Worm (Caenorhabditis elegans): ENCODE data around the gene ppm-2.

ppm-2 gene

ce11 chrIII:4622375-4623130 lies 27.7 kb upstream of the ppm-2 start, which contains the start of gene lron-5:
Gene lron-5 (plus strand): TSS chrIII:4623029.
- TF ChIP-seq dpl-1 (GFP tag; optimal IDR thresholded peaks at IDR 0.05), result no peak
- no peak for TF ChIP-seq sea-2 (GFP tag; IDR thresholded peaks at IDR 0.05)
- no peak for TF ChIP-seq F22D6.2 (tag; optimal IDR thresholded peaks at IDR 0.05)
- no peak for TF ChIP-seq madf-6 (GFP tag; IDR thresholded peaks at IDR 0.05)
- no peak for TF ChIP-seq lin-40 (tag; optimal IDR thresholded peaks at IDR 0.05)
- TF ChIP-seq nhr-120 (GFP tag; IDR thresholded peaks at IDR 0.05), result no peak
- no peak for TF ChIP-seq ztf-18 (tag; optimal IDR thresholded peaks at IDR 0.05)
- TF ChIP-seq Y67H2A.10 (GFP tag; conservative IDR thresholded peaks at IDR 0.05), result no peak

ce11 chrIII:4626148-4626922 lies 24.0 kb upstream of the ppm-2 start:
- TF ChIP-seq tlf-1 (GFP tag; optimal IDR thresholded peaks at IDR 0.05) (no peak), dox-1 (GFP tag; IDR thresholded peaks at IDR 0.05) (peak; percentile 49; the same call in 1 of the 2 replicates), ceh-40 (GFP tag; IDR thresholded peaks at IDR 0.05) (no peak), ceh-58 (GFP tag; IDR thresholded peaks at IDR 0.05) (no peak), egrh-3 (GFP tag; IDR thresholded peaks at IDR 0.05) (peak; percentile 82), bed-1 (GFP tag; IDR thresholded peaks at IDR 0.05) (no peak), unc-62 (GFP tag; optimal IDR thresholded peaks at IDR 0.05) (no peak), attf-5 (GFP tag; optimal IDR thresholded peaks at IDR 0.05) (no peak), let-526 (GFP tag; IDR thresholded peaks at IDR 0.05) (no peak), snpc-1.1 (tag; optimal IDR thresholded peaks at IDR 0.05; ENCODE audit: insufficient read depth) (no peak), athp-1 (tag; optimal IDR thresholded peaks at IDR 0.05) (no peak), lir-1 (GFP tag; conservative IDR thresholded peaks at IDR 0.05) (peak; percentile 76), rec-8 (tag; optimal IDR thresholded peaks at IDR 0.05) (no peak), hmg-1.2 (GFP tag; IDR thresholded peaks at IDR 0.05) (0 out of 2 replicates have a peak, but pooled peaks have one; percentile 3), madf-8 (GFP tag; conservative IDR thresholded peaks at IDR 0.05) (no peak), F33H1.4 (GFP tag; IDR thresholded peaks at IDR 0.05) (no peak), ccch-3 (GFP tag; optimal IDR thresholded peaks at IDR 0.05) (no peak), F57A8.1 (GFP tag; optimal IDR thresholded peaks at IDR 0.05) (peak; percentile 25), ztf-3 (GFP tag; optimal IDR thresholded peaks at IDR 0.05) (peak; percentile 50), lsl-1 (GFP tag; optimal IDR thresholded peaks at IDR 0.05) (peak; percentile 29), nhr-80 (tag; optimal IDR thresholded peaks at IDR 0.05) (no peak), rpc-1 (optimal IDR thresholded peaks at IDR 0.05) (no peak), rpc-1 (tag; optimal IDR thresholded peaks at IDR 0.05) (no peak), ztf-26 (tag; optimal IDR thresholded peaks at IDR 0.05) (no peak), ceh-91 (GFP tag; IDR thresholded peaks at IDR 0.05) (no peak), C17E4.6 (GFP tag; IDR thresholded peaks at IDR 0.05) (no peak), Y79H2A.3 (GFP tag; conservative IDR thresholded peaks at IDR 0.05) (no peak), chd-7 (tag; optimal IDR thresholded peaks at IDR 0.05) (peak; percentile 38), F23B12.7 (tag; optimal IDR thresholded peaks at IDR 0.05; ENCODE audit: insufficient read depth) (no peak), ztf-18 (tag; optimal IDR thresholded peaks at IDR 0.05) (peak; percentile 2)
